Fruit fly (Drosophila melanogaster) whole organism, embryonic: ENCODE results near the gene cic.

Experiments
- C15 ChIP-seq: fragments of 200-800 bp; sonication (Bioruptor generic); IDR thresholded peaks from 3 replicates; pipeline ENCODE4 v1.3.6; 2022; ENCODE audit warnings: missing biosample characterization, missing genetic modification characterization
- CG11695 ChIP-seq: fragments of 200-800 bp; sonication (Bioruptor generic); IDR thresholded peaks from 3 replicates; pipeline ENCODE4 v1.3.6; 2022; ENCODE audit warnings: missing biosample characterization, missing genetic modification characterization
- CG13123 ChIP-seq: fragments of 200-800 bp; sonication (Bioruptor generic); optimal IDR thresholded peaks from 2 replicates; lab custom pipeline; 2016; ENCODE audit warnings: missing biosample characterization, missing genetic modification characterization
- CG13894 ChIP-seq: fragments of 200-800 bp; sonication (Bioruptor generic); optimal IDR thresholded peaks from 3 replicates; lab custom pipeline; 2018; ENCODE audit warnings: missing biosample characterization, mild to moderate bottlenecking, missing genetic modification characterization, moderate library complexity
- CG14667 ChIP-seq: fragments of 200-800 bp; sonication (Bioruptor generic); IDR thresholded peaks from 2 replicates; pipeline ENCODE4 v1.3.6; 2022; ENCODE audit warnings: missing biosample characterization, missing genetic modification characterization
- CG15073 ChIP-seq: fragments of 200-800 bp; sonication (Bioruptor generic); optimal IDR thresholded peaks from 2 replicates; lab custom pipeline; 2016; ENCODE audit warnings: missing biosample characterization, missing genetic modification characterization
- CG1602 ChIP-seq: fragments of 200-800 bp; sonication (Bioruptor generic); optimal IDR thresholded peaks from 3 replicates; lab custom pipeline; 2016; ENCODE audit warnings: missing biosample characterization, missing genetic modification characterization
- CG16863 ChIP-seq: fragments of 200-800 bp; sonication (Bioruptor generic); optimal IDR thresholded peaks from 3 replicates; lab custom pipeline; 2016; ENCODE audit warnings: missing biosample characterization, missing genetic modification characterization
- CG17829 ChIP-seq: fragments of 200-800 bp; optimal IDR thresholded peaks from 2 replicates; lab custom pipeline; 2019; ENCODE audit warnings: missing biosample characterization, mild to moderate bottlenecking, missing genetic modification characterization, moderate library complexity
- CG18764 ChIP-seq: fragments of 200-800 bp; sonication (Bioruptor generic); optimal IDR thresholded peaks from 3 replicates; lab custom pipeline; 2016; ENCODE audit warnings: missing biosample characterization, missing genetic modification characterization
- CG4282 ChIP-seq: fragments of 200-800 bp; sonication (Bioruptor generic); optimal IDR thresholded peaks from 2 replicates; lab custom pipeline; 2016; ENCODE audit warnings: missing biosample characterization, missing genetic modification characterization
- CG6654 ChIP-seq: fragments of 200-800 bp; sonication (Bioruptor generic); optimal IDR thresholded peaks from 2 replicates; lab custom pipeline; 2017; ENCODE audit warnings: missing biosample characterization, mild to moderate bottlenecking, missing genetic modification characterization
- CG6765 ChIP-seq: fragments of 200-800 bp; sonication (Bioruptor generic); optimal IDR thresholded peaks from 3 replicates; lab custom pipeline; 2017; ENCODE audit warnings: missing biosample characterization, mild to moderate bottlenecking, missing genetic modification characterization
- CG7372 ChIP-seq: fragments of 200-800 bp; sonication (Bioruptor generic); IDR thresholded peaks from 2 replicates; pipeline ENCODE4 v1.3.6; 2022; ENCODE audit warnings: missing biosample characterization, missing genetic modification characterization
- CG7928 ChIP-seq: fragments of 200-800 bp; sonication (Bioruptor generic); optimal IDR thresholded peaks from 2 replicates; lab custom pipeline; 2017; ENCODE audit warnings: missing biosample characterization, mild to moderate bottlenecking, missing genetic modification characterization
- CG8478 ChIP-seq: fragments of >200 bp; optimal IDR thresholded peaks from 2 replicates; lab custom pipeline; 2018
- CG9797 ChIP-seq: fragments of 200-800 bp; sonication (Bioruptor generic); optimal IDR thresholded peaks from 3 replicates; lab custom pipeline; 2018; ENCODE audit warnings: missing biosample characterization, mild to moderate bottlenecking, missing genetic modification characterization
- CTCF ChIP-seq: fragments of 200-800 bp; sonication (Bioruptor generic); optimal IDR thresholded peaks from 2 replicates; lab custom pipeline; 2017; ENCODE audit warnings: missing biosample characterization, mild to moderate bottlenecking, missing genetic modification characterization, moderate library complexity
- Dip3 ChIP-seq: fragments of 200-800 bp; sonication (Bioruptor generic); optimal IDR thresholded peaks from 3 replicates; lab custom pipeline; 2016; ENCODE audit warnings: missing biosample characterization, missing genetic modification characterization
- Fer1 ChIP-seq: fragments of 200-800 bp; sonication (Bioruptor generic); optimal IDR thresholded peaks from 2 replicates; lab custom pipeline; 2017; ENCODE audit warnings: missing biosample characterization, mild to moderate bottlenecking, missing genetic modification characterization
- HmgZ ChIP-seq: fragments of 200-800 bp; sonication (Bioruptor generic); optimal IDR thresholded peaks from 2 replicates; lab custom pipeline; 2018; ENCODE audit warnings: missing biosample characterization, mild to moderate bottlenecking, missing genetic modification characterization
- Neu2 ChIP-seq: fragments of 200-800 bp; sonication (Bioruptor generic); optimal IDR thresholded peaks from 3 replicates; lab custom pipeline; 2016; ENCODE audit warnings: missing biosample characterization, missing genetic modification characterization, borderline replicate concordance
- Pdp1 ChIP-seq, 2 experiments: fragments of 200-800 bp; sonication (Bioruptor generic); optimal IDR thresholded peaks; 3 replicates each; lab custom pipeline; 2016; ENCODE audit warnings: missing biosample characterization in 2 of 2, missing genetic modification characterization in 2 of 2, mild to moderate bottlenecking in 1 of 2, moderate library complexity in 1 of 2
- Ptx1 ChIP-seq: fragments of 200-800 bp; sonication (Bioruptor generic); IDR thresholded peaks from 2 replicates; pipeline ENCODE4 v1.3.6; 2022; ENCODE audit warnings: missing biosample characterization, missing genetic modification characterization
- Ravus ChIP-seq: fragments of 200-800 bp; sonication (Bioruptor generic); IDR thresholded peaks from 2 replicates; pipeline ENCODE4 v1.3.6; 2022; ENCODE audit warnings: missing biosample characterization, missing genetic modification characterization
- Rfx ChIP-seq: fragments of 200-800 bp; sonication (Bioruptor generic); IDR thresholded peaks from 2 replicates; pipeline ENCODE4 v1.3.6; 2022; ENCODE audit warnings: missing biosample characterization, missing genetic modification characterization
- Scr ChIP-seq: fragments of 200-800 bp; sonication (Bioruptor generic); IDR thresholded peaks from 2 replicates; pipeline ENCODE4 v1.3.6; 2022; ENCODE audit warnings: missing biosample characterization, missing genetic modification characterization; ENCODE audit not compliant: partially characterized antibody
- Sox102F ChIP-seq: fragments of 200-800 bp; sonication (Bioruptor generic); optimal IDR thresholded peaks from 2 replicates; lab custom pipeline; 2018; ENCODE audit warnings: missing biosample characterization, mild to moderate bottlenecking, missing genetic modification characterization, moderate library complexity
- Trl ChIP-seq, 3 experiments: fragments of >200 bp in 2 of 3; fragments of 200-800 bp in 1 of 3; sonication (Bioruptor generic) in 1 of 3; optimal IDR thresholded peaks; 2 replicates in 1 of 3; 3 replicates in 2 of 3; lab custom pipeline; 2016 to 2017; ENCODE audit warnings: missing biosample characterization in 1 of 3, missing genetic modification characterization in 1 of 3
- abd-A ChIP-seq: fragments of 200-800 bp; sonication (Bioruptor generic); optimal IDR thresholded peaks from 3 replicates; lab custom pipeline; 2019; ENCODE audit warnings: missing biosample characterization, mild to moderate bottlenecking, missing genetic modification characterization, moderate library complexity
- ara ChIP-seq: fragments of 200-800 bp; sonication (Bioruptor generic); IDR thresholded peaks from 2 replicates; pipeline ENCODE4 v1.3.6; 2022; ENCODE audit warnings: missing biosample characterization, missing genetic modification characterization
- ash1 ChIP-seq: fragments of 200-800 bp; sonication (Bioruptor generic); optimal IDR thresholded peaks from 2 replicates; lab custom pipeline; 2018; ENCODE audit warnings: missing biosample characterization, mild to moderate bottlenecking, missing genetic modification characterization
- ato ChIP-seq: fragments of 200-800 bp; sonication (Bioruptor generic); IDR thresholded peaks from 2 replicates; pipeline ENCODE4 v1.3.6; 2022; ENCODE audit warnings: missing biosample characterization, missing genetic modification characterization; ENCODE audit not compliant: partially characterized antibody
- bigmax ChIP-seq: fragments of 200-800 bp; sonication (Bioruptor generic); optimal IDR thresholded peaks from 2 replicates; lab custom pipeline; 2018; ENCODE audit warnings: missing biosample characterization, mild to moderate bottlenecking, missing genetic modification characterization
- br ChIP-seq: fragments of >200 bp; optimal IDR thresholded peaks from 2 replicates; lab custom pipeline; 2017
- cad ChIP-seq: fragments of >200 bp; optimal IDR thresholded peaks from 2 replicates; lab custom pipeline; 2017; ENCODE audit warnings: missing biosample characterization, missing genetic modification characterization
- crp ChIP-seq, 2 experiments: fragments of 200-800 bp; sonication (Bioruptor generic); optimal IDR thresholded peaks; 2 replicates in 1 of 2; 3 replicates in 1 of 2; lab custom pipeline; 2017; ENCODE audit warnings: missing biosample characterization in 2 of 2, missing genetic modification characterization in 2 of 2, mild to moderate bottlenecking in 1 of 2, moderate library complexity in 1 of 2
- dm ChIP-seq: fragments of 200-800 bp; sonication (Bioruptor generic); optimal IDR thresholded peaks from 3 replicates; lab custom pipeline; 2016; ENCODE audit warnings: missing biosample characterization, missing genetic modification characterization
- eve ChIP-seq, 2 experiments: fragments of >200 bp; optimal IDR thresholded peaks; 2 replicates each; lab custom pipeline; 2017; ENCODE audit warnings: missing biosample characterization in 2 of 2, missing genetic modification characterization in 2 of 2
- jing ChIP-seq: fragments of 200-800 bp; sonication (Bioruptor generic); optimal IDR thresholded peaks from 2 replicates; lab custom pipeline; 2018; ENCODE audit warnings: missing biosample characterization, mild to moderate bottlenecking, missing genetic modification characterization
- kay ChIP-seq: fragments of 200-800 bp; sonication (Bioruptor generic); optimal IDR thresholded peaks from 2 replicates; lab custom pipeline; 2016; ENCODE audit warnings: missing biosample characterization, missing genetic modification characterization
- kni ChIP-seq: fragments of 200-800 bp; sonication (Bioruptor generic); optimal IDR thresholded peaks from 3 replicates; lab custom pipeline; 2017; ENCODE audit warnings: mild to moderate bottlenecking, missing biosample characterization, missing genetic modification reagents, missing genetic modification characterization
- oc ChIP-seq: fragments of 200-800 bp; sonication (Bioruptor generic); optimal IDR thresholded peaks from 2 replicates; lab custom pipeline; 2018; ENCODE audit warnings: missing biosample characterization, mild to moderate bottlenecking, missing genetic modification characterization, moderate library complexity
- ranshi ChIP-seq: fragments of 200-800 bp; sonication (Bioruptor generic); IDR thresholded peaks from 2 replicates; pipeline ENCODE4 v1.3.6; 2022; ENCODE audit warnings: missing biosample characterization, missing genetic modification characterization
- repo ChIP-seq: fragments of 200-800 bp; sonication (Bioruptor generic); optimal IDR thresholded peaks from 2 replicates; lab custom pipeline; 2016; ENCODE audit warnings: missing biosample characterization, missing genetic modification characterization
- schlank ChIP-seq: fragments of 200-800 bp; sonication (Bioruptor generic); optimal IDR thresholded peaks from 2 replicates; lab custom pipeline; 2018; ENCODE audit warnings: missing biosample characterization, mild to moderate bottlenecking, missing genetic modification characterization
- sd ChIP-seq: fragments of 200-800 bp; sonication (Bioruptor generic); optimal IDR thresholded peaks from 3 replicates; lab custom pipeline; 2018; ENCODE audit warnings: missing biosample characterization, mild to moderate bottlenecking, missing genetic modification characterization, moderate library complexity
- ssp ChIP-seq: fragments of 200-800 bp; sonication (Bioruptor generic); IDR thresholded peaks from 2 replicates; pipeline ENCODE4 v1.3.6; 2022; ENCODE audit warnings: missing biosample characterization, missing genetic modification characterization
- tin ChIP-seq: fragments of 200-800 bp; sonication (Bioruptor generic); optimal IDR thresholded peaks from 3 replicates; lab custom pipeline; 2016; ENCODE audit warnings: missing biosample characterization, missing genetic modification characterization
- toy ChIP-seq: fragments of 200-800 bp; sonication (Bioruptor generic); IDR thresholded peaks from 2 replicates; pipeline ENCODE4 v1.3.6; 2022; ENCODE audit warnings: missing biosample characterization, missing genetic modification characterization
- tup ChIP-seq: fragments of 200-800 bp; sonication (Bioruptor generic); optimal IDR thresholded peaks from 2 replicates; lab custom pipeline; 2016; ENCODE audit warnings: missing biosample characterization, mild to moderate bottlenecking, missing genetic modification characterization, moderate library complexity
- zfh2 ChIP-seq: fragments of 200-800 bp; sonication (Bioruptor generic); optimal IDR thresholded peaks from 2 replicates; lab custom pipeline; 2016; ENCODE audit warnings: missing biosample characterization, missing genetic modification characterization

The cic gene

dm6 chr3R:20258799-20259405 lies 6.3 kb downstream of the cic start (continued):
- TF ChIP-seq CG14667 (GFP tag; lab: Robert Waterston, UW), result no peak
- TF ChIP-seq CG4282 (GFP tag; lab: Kevin White, UChicago), result no peak
- no peak for TF ChIP-seq CG13123 (GFP tag; lab: Kevin White, UChicago)
- TF ChIP-seq Trl (optimal IDR thresholded peaks at IDR 0.05; lab: Kevin White, UChicago), result no peak
- TF ChIP-seq Trl (GFP tag; optimal IDR thresholded peaks at IDR 0.05; lab: Kevin White, UChicago), result no peak
- no peak for TF ChIP-seq bigmax (GFP tag; lab: Kevin White, UChicago)
- TF ChIP-seq CTCF (GFP tag; lab: Kevin White, UChicago), result no peak
- TF ChIP-seq tin (GFP tag; lab: Kevin White, UChicago), result no peak
- no peak for TF ChIP-seq tup (GFP tag; lab: Kevin White, UChicago)
- TF ChIP-seq Sox102F (GFP tag; lab: Kevin White, UChicago), result no peak
- no peak for TF ChIP-seq CG17829 (tag; lab: Kevin White, UChicago)
- TF ChIP-seq CG6765, result no peak
- no peak for TF ChIP-seq ato (GFP tag; lab: Robert Waterston, UW)
- no peak for TF ChIP-seq CG18764 (GFP tag; lab: Kevin White, UChicago)
- no peak for TF ChIP-seq CG9797 (GFP tag; lab: Kevin White, UChicago)
- no peak for TF ChIP-seq CG7928 (GFP tag; lab: Kevin White, UChicago)
- no peak for TF ChIP-seq CG11695 (GFP tag; lab: Robert Waterston, UW)
- TF ChIP-seq repo, result no peak
- TF ChIP-seq Ravus, result no peak
- TF ChIP-seq Rfx (GFP tag; lab: Robert Waterston, UW), result no peak
- TF ChIP-seq CG7372, result no peak
- no peak for TF ChIP-seq Neu2 (GFP tag; lab: Kevin White, UChicago)
- no peak for TF ChIP-seq dm (GFP tag; lab: Kevin White, UChicago)
- no peak for TF ChIP-seq Fer1 (GFP tag; lab: Kevin White, UChicago)
- TF ChIP-seq Dip3 (GFP tag; lab: Kevin White, UChicago), result no peak
- no peak for TF ChIP-seq C15 (GFP tag; lab: Robert Waterston, UW)
- TF ChIP-seq ranshi (GFP tag; lab: Robert Waterston, UW), result no peak
- peak; percentile 71 for TF ChIP-seq kni (GFP tag; lab: Kevin White, UChicago)
- TF ChIP-seq CG6654 (GFP tag; lab: Kevin White, UChicago), result no peak
- TF ChIP-seq toy (GFP tag; lab: Robert Waterston, UW), result no peak
- peak in 1 of 2 experiments; percentile 77 for TF ChIP-seq Pdp1 (GFP tag; optimal IDR thresholded peaks at IDR 0.05; lab: Kevin White, UChicago)
- no peak for TF ChIP-seq Scr (GFP tag; lab: Robert Waterston, UW)
- peak; percentile 57 for TF ChIP-seq oc
- no peak for TF ChIP-seq CG15073 (GFP tag; lab: Kevin White, UChicago)
- TF ChIP-seq ara (GFP tag; lab: Robert Waterston, UW), result no peak
- TF ChIP-seq CG16863, result no peak
- no peak for TF ChIP-seq ash1 (GFP tag; lab: Kevin White, UChicago)
- TF ChIP-seq CG13894, result peak; percentile 65
- TF ChIP-seq ssp (GFP tag; lab: Robert Waterston, UW), result no peak
- peak in 1 of 2 experiments; percentile 6 for TF ChIP-seq eve (GFP tag; optimal IDR thresholded peaks at IDR 0.05; lab: Kevin White, UChicago)
- no peak for TF ChIP-seq br
- TF ChIP-seq HmgZ, result no peak
- no peak for TF ChIP-seq crp (GFP tag; optimal IDR thresholded peaks at IDR 0.05; lab: Kevin White, UChicago)
- no peak for TF ChIP-seq jing (GFP tag; lab: Kevin White, UChicago)
- no peak for TF ChIP-seq kay (GFP tag; lab: Kevin White, UChicago)
- TF ChIP-seq abd-A, result peak; percentile 71
- no peak for TF ChIP-seq cad (GFP tag; lab: Kevin White, UChicago)
- no peak for TF ChIP-seq schlank (tag; lab: Kevin White, UChicago)
- TF ChIP-seq sd (tag; lab: Kevin White, UChicago), result peak; percentile 77
- TF ChIP-seq zfh2 (GFP tag; lab: Kevin White, UChicago), result no peak
- TF ChIP-seq CG8478, result no peak
- no peak for TF ChIP-seq Ptx1 (GFP tag; lab: Robert Waterston, UW)
- no peak for TF ChIP-seq CG1602
